Fruit fly (Drosophila melanogaster): ENCODE data around the gene Zir.

DNA sequence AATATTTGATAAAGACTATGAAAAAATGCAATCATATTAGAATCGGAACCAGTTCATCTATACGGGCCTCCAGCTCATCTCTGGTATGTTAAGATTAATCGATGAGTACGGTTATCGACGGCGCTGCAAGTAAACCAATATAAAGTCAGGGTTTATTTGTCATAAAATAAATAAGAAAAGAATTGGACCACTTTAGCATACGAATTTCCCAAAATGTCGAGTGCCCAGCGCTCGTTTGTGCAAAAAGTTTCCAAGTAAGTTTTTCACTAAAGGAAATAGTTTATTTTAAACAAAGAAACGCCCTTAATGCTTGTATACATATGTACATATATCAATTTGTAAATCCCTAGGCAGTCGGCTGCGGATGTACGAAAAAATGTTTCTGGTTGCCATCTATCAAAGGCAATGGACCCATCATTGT is at the start of gene Zir:
- TF ChIP-seq ttk (optimal IDR thresholded peaks at IDR 0.05) (no peak), psq (optimal IDR thresholded peaks at IDR 0.05) (no peak), Sin3A (optimal IDR thresholded peaks at IDR 0.05) (no peak)
